Fruit fly (Drosophila melanogaster) whole organism, prepupa: Measurements from ENCODE around the gene Axn.

Experiments used
- CG10669 ChIP-seq: fragments of 200-800 bp; sonication (Bioruptor generic); optimal IDR thresholded peaks from 3 replicates; lab custom pipeline; 2018; ENCODE audit warnings: missing biosample characterization, mild to moderate bottlenecking, missing genetic modification characterization, moderate library complexity
- CG11902 ChIP-seq: fragments of 200-800 bp; sonication (Bioruptor generic); optimal IDR thresholded peaks from 3 replicates; lab custom pipeline; 2016; ENCODE audit warnings: missing biosample characterization, missing genetic modification characterization
- CG6163 ChIP-seq: fragments of 200-800 bp; sonication (Bioruptor generic); IDR thresholded peaks from 3 replicates; pipeline ENCODE4 v1.3.6; 2022; ENCODE audit warnings: missing biosample characterization, missing genetic modification characterization
- CG8319 ChIP-seq: fragments of 200-800 bp; sonication (Bioruptor generic); optimal IDR thresholded peaks from 3 replicates; lab custom pipeline; 2016; ENCODE audit warnings: missing biosample characterization, missing genetic modification characterization
- Hr4 ChIP-seq: fragments of 200-800 bp; sonication (Bioruptor generic); optimal IDR thresholded peaks from 3 replicates; lab custom pipeline; 2016; ENCODE audit warnings: missing biosample characterization, missing genetic modification characterization
- Lpt ChIP-seq: fragments of 200-800 bp; sonication (Bioruptor generic); optimal IDR thresholded peaks from 3 replicates; lab custom pipeline; 2016; ENCODE audit warnings: missing biosample characterization, missing genetic modification characterization
- OdsH ChIP-seq: fragments of 200-800 bp; sonication (Bioruptor generic); optimal IDR thresholded peaks from 3 replicates; lab custom pipeline; 2016; ENCODE audit warnings: missing biosample characterization, missing genetic modification characterization
- Sox15 ChIP-seq: fragments of 200-800 bp; sonication (Bioruptor generic); optimal IDR thresholded peaks from 3 replicates; lab custom pipeline; 2016; ENCODE audit warnings: missing biosample characterization, missing genetic modification characterization

DNA sequence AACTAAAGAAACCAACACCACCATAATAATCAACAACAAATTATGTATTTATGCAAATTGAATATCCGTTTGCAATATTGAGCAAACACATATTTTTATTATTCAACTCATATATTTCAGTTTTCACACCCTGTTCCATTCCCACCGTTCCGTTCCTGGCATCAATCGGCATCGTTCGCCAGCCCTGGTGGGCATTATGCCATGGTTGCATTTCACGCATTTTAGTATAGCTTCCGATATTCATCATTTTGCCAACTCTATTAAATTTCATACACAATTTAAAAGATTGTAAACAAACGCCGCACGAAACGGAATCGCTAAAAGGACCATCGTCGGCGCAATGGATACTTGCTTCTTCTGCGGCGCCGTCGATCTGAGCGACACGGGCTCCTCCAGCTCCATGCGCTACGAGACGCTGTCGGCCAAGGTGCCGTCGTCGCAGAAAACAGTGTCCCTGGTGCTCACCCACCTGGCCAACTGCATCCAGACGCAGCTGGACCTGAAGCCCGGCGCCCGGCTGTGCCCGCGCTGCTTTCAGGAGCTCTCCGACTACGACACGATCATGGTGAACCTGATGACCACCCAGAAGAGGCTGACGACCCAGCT is 20.6 kb downstream of the Axn start, which contains the start of gene Sry-delta:
- TF ChIP-seq CG10669 (GFP tag; lab: Kevin White, UChicago) (no peak), CG11902 (GFP tag; lab: Kevin White, UChicago) (no peak), OdsH (GFP tag; lab: Kevin White, UChicago) (no peak), Lpt (no peak), CG6163 (GFP tag; lab: Robert Waterston, UW) (peak; percentile 77), Sox15 (GFP tag; lab: Kevin White, UChicago) (peak; percentile 39), Hr4 (GFP tag; lab: Kevin White, UChicago) (no peak), CG8319 (GFP tag; lab: Kevin White, UChicago) (no peak)
